Worm (Caenorhabditis elegans) whole organism, L4/young adult: ENCODE results near the gene ugt-35.

Source experiments
- W03F9.2 ChIP-seq: fragments of 150-350 bp; optimal IDR thresholded peaks from 2 replicates; lab custom pipeline; 2014; ENCODE audit warnings: missing biosample characterization, missing genetic modification characterization
- dao-5 ChIP-seq: sonication (generic microtip); optimal IDR thresholded peaks from 2 replicates; lab custom pipeline; 2016; ENCODE audit warnings: missing genotype, missing genetic modification characterization, moderate library complexity, missing compliant biosample characterization
- him-1 ChIP-seq: sonication (generic microtip); optimal IDR thresholded peaks from 2 replicates; lab custom pipeline; 2016; ENCODE audit warnings: missing genotype, missing genetic modification reagents, missing genetic modification characterization, missing compliant biosample characterization

ugt-35 gene

ce11 chrV:10679080-10679479, 25.0 kb upstream of the ugt-35 start:
- TF ChIP-seq dao-5, result no peak
- no peak for TF ChIP-seq him-1
- no peak for TF ChIP-seq W03F9.2

DNA sequence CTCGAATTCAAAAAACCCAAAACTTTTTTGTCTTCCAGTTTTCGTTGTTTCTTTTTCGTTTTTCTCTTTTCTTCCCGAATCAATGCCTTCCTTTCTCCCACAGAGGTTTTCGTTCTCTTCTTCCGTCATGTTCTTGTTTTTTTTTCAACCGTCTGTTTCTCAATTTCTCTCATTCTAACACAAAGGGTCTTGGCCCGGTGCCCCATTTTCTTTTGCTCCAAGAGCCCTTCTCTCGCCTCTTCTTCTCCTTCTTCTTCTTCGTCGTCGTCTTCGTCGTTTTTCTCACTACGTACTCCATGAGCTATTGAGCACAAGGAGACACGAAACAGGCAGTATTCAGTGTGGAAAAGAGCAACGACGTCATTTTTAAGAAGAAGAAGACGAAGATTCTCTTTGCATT, 23.4 kb upstream of the ugt-35 start:
- TF ChIP-seq him-1 (peak; percentile 71), dao-5 (no peak)

- TF ChIP-seq him-1, result no peak
- TF ChIP-seq W03F9.2, result no peak
These were observed 21.9 kb upstream of the ugt-35 start for ce11 chrV:10675978-10676377.

DNA sequence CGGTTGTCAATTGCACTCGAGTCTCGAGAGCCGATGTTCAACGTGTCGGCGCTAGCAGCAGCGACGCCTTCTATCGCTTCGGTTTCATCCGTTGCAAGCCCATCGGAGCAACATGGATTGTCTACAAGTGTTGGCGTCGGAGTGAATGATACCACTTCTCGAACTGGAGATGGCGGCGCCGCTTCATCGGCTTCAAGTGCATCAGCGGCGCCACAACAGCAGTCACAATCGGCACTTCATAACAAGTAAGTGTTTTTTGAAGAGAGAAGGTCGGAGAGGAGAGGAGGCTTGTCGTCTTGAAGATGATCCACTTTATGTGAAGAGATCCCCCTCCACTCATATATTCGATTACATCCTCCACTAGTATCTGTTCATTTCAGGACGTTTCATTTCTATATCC, 18.5 kb upstream of the ugt-35 start:
- TF ChIP-seq W03F9.2, result no peak
- TF ChIP-seq dao-5, result no peak
- TF ChIP-seq him-1, result no peak

ce11 chrV:10671618-10672017, 17.6 kb upstream of the ugt-35 start, which contains the start of gene ceh-22:
Gene ceh-22, plus strand, starts transcription at chrV:10671918.
- no peak for TF ChIP-seq him-1
- no peak for TF ChIP-seq dao-5
- no peak for TF ChIP-seq W03F9.2

DNA sequence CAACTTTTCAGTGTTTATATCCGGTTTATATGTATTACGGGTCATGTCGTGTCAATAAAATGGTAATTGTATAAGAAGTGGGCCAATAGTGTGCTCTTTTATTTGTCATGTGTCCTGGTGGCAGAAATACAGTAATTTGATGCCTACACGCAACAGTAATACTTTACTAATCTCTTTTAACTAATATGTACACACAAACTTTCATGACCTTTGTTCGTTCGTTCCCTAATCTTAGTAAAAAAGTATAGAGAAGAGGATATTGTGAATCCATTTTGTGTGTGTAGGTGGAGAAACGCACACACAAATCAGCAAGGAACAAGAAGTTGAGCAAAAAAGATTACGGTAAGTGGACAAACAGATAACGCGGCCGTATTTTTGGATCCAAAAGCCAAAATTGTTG, 16.8 kb upstream of the ugt-35 start:
- TF ChIP-seq dao-5, result no peak
- no peak for TF ChIP-seq him-1
- no peak for TF ChIP-seq W03F9.2

- TF ChIP-seq W03F9.2, result no peak
- TF ChIP-seq dao-5, result no peak
- TF ChIP-seq him-1, result no peak
These were observed 13.2 kb upstream of the ugt-35 start, which contains the start of gene twk-12 for ce11 chrV:10667284-10667683. Gene twk-12, plus strand, starts transcription at chrV:10667584.

DNA sequence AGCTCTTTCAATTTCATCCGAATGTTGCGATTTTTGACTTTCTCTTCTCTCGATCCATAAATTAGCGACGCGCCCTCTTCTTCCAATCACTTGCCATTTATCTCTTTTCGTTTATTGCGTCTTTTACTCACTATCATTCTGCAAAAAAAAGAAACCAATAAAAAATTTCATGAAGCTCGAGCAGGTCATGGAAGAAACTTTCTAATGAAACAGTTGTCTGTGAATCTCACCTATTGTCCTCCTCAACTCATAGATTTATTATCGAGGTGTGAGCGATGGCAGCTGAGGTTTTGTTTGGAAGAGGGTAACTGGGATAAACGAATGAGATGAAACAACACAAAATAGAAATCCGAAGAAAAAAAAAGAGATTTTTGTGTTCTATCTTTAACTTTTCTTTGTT, 10.2 kb upstream of the ugt-35 start:
- TF ChIP-seq W03F9.2 (no peak), him-1 (no peak), dao-5 (no peak)

ce11 chrV:10662000-10662399, 7.9 kb upstream of the ugt-35 start:
- no peak for TF ChIP-seq dao-5
- TF ChIP-seq W03F9.2, result no peak
- TF ChIP-seq him-1, result no peak

ce11 chrV:10661417-10661945, 7.4 kb upstream of the ugt-35 start, which contains the start of gene sqv-4:
Gene sqv-4, minus strand, starts transcription at chrV:10661467.
- TF ChIP-seq W03F9.2, result peak; percentile 32
- TF ChIP-seq him-1, result no peak

DNA sequence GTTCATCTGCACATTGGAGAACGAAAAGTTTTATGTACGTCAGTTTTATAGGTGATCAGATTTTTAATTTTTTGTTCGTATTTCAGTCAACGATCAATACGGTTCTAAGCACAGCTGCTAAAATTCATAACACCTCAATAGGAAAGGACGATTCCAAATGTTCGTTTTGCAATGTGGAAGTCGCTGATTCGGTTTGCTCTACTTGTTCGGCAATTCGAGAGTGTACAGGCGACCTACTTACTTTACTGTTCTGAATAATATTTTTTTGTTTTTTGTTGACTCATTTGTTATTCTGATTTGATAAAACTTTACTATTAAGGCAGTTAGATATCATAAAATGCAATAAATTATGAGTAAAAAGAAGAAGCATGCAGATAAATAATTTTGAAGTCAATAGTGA, 5.3 kb upstream of the ugt-35 start:
- TF ChIP-seq him-1 (no peak), dao-5 (no peak), W03F9.2 (no peak)

ce11 chrV:10657959-10658358, 3.9 kb upstream of the ugt-35 start, which contains the start of gene tut-2:
Gene tut-2, plus strand, starts transcription at chrV:10658235.
- TF ChIP-seq him-1 (no peak), W03F9.2 (no peak), dao-5 (no peak)

DNA sequence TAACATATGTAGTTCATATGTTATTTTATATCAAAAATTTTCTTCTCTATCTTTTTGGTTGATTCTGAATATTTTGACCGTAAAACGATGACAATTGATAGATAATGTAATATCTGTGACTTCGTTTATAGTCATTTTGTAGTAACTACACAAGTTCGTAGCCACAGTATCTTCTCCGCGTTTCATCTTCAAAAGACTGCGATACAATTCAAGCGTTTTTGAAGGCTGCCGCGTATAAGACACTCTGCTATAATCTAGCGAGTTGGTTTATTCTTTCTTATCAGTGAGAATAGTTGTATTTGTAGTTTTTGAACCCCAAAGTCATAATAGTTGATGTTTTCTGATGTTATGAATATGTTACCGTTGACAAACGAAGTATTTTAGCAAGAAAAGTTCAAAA, 2.9 kb upstream of the ugt-35 start, which contains the start of gene ugt-34:
ugt-34 (minus strand) TSS at position 21 of the 400 bp plus-strand sequence.
- TF ChIP-seq him-1 (no peak), W03F9.2 (no peak), dao-5 (no peak)

ce11 chrV:10648146-10648545, 5.9 kb downstream of the ugt-35 start, which contains the start of gene aqp-6:
Gene aqp-6, plus strand, starts transcription at chrV:10648446.
- TF ChIP-seq W03F9.2, result no peak
- TF ChIP-seq him-1, result no peak

DNA sequence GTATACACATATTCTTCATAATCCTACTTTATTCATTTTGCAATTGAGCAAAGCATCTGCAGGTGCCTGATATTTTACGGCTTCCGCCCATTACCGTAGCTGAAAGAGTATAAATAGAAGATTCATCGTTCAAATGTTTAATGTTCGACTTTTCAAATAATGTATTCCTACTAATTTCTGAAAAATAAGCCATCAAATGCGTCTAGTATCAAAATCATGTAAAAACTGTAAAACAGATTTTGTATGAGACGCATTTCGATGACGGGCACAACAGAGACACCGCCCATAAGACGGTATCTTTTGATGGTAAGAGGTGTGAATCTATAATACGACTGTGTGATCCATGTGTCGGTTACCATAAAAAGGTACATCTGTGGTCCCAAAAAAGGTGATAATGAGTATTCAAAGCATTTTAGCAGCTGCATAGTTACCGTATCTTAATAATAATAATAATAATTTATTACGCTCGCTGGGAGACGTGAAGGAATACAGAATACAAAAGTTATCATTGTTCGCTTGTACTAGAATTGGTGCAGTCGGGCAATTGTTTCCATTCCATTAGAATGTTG, 6.9 kb downstream of the ugt-35 start, which contains the start of the genes C32C4.3 and C32C4.16:
C32C4.3 (minus strand) TSS at position 101 of the 569 bp plus-strand sequence.
C32C4.16 (plus strand) TSS at position 519 of the 569 bp plus-strand sequence.
- TF ChIP-seq dao-5, result no peak
- TF ChIP-seq him-1, result no peak
- TF ChIP-seq W03F9.2, result no peak

DNA sequence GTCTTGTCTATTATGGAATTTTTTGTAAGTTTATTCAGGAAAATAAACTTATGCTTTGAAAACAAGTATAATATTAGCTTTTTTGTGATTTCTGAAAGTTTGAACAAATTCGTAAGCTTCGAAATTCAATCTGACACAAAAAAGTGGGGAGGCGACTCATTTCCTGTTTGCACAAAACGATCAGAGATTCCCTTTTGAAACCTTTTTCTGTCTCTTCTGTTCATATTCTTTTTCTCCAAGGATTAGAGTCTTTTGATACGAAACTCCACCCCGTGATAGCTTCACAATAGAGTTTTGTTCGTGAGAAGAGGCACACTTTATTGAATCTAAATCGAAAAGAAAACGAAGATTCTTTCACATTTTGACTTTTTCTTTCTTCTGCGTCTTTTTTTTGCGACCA, 13.1 kb downstream of the ugt-35 start:
- TF ChIP-seq W03F9.2 (no peak), dao-5 (no peak), him-1 (no peak)

ce11 chrV:10635722-10636121, 18.3 kb downstream of the ugt-35 start, which contains the start of gene kvs-2:
Gene kvs-2, plus strand, starts transcription at chrV:10636022.
- TF ChIP-seq W03F9.2, result no peak
- TF ChIP-seq dao-5, result no peak
